Worm (Caenorhabditis elegans) whole organism, mixed stage, embryonic: ENCODE measurements around the gene sdz-31.

Experiments used
- M03D4.4 ChIP-seq: sonication (generic microtip); optimal IDR thresholded peaks from 2 replicates; lab custom pipeline; 2017; ENCODE audit warnings: mild to moderate bottlenecking, missing genetic modification characterization, missing compliant biosample characterization
- bed-3 ChIP-seq: fragments of 200-800 bp; sonication (Bioruptor generic); optimal IDR thresholded peaks from 3 replicates; lab custom pipeline; 2018; ENCODE audit warnings: mild to moderate bottlenecking, missing genetic modification characterization, moderate library complexity, missing compliant biosample characterization
- blmp-1 ChIP-seq: fragments of 150-350 bp; optimal IDR thresholded peaks from 2 replicates; lab custom pipeline; 2014; ENCODE audit warnings: missing biosample characterization, missing genetic modification characterization
- ceh-39 ChIP-seq: fragments of 150-350 bp; optimal IDR thresholded peaks from 2 replicates; lab custom pipeline; 2014; ENCODE audit warnings: missing biosample characterization, missing genetic modification characterization
- ceh-43 ChIP-seq: fragments of 200-800 bp; sonication (Bioruptor generic); optimal IDR thresholded peaks from 2 replicates; lab custom pipeline; 2018; ENCODE audit warnings: mild to moderate bottlenecking, missing genetic modification characterization, moderate library complexity, missing compliant biosample characterization
- ceh-83 ChIP-seq: fragments of 200-800 bp; sonication (Bioruptor generic); optimal IDR thresholded peaks from 2 replicates; lab custom pipeline; 2018; ENCODE audit warnings: mild to moderate bottlenecking, missing genetic modification characterization, missing compliant biosample characterization
- ces-1 ChIP-seq: fragments of 150-350 bp; optimal IDR thresholded peaks from 2 replicates; lab custom pipeline; 2014; ENCODE audit warnings: missing biosample characterization, missing genetic modification reagents, missing genetic modification characterization
- cnd-1 ChIP-seq: fragments of 200-800 bp; sonication (Bioruptor generic); optimal IDR thresholded peaks from 2 replicates; lab custom pipeline; 2018; ENCODE audit warnings: mild to moderate bottlenecking, missing genetic modification characterization, missing compliant biosample characterization
- drap-1 ChIP-seq: fragments of 200-800 bp; sonication (Bioruptor generic); optimal IDR thresholded peaks from 3 replicates; lab custom pipeline; 2018; ENCODE audit warnings: mild to moderate bottlenecking, missing genetic modification characterization, missing compliant biosample characterization
- elt-1 ChIP-seq: sonication (generic microtip); optimal IDR thresholded peaks from 2 replicates; lab custom pipeline; 2017; ENCODE audit warnings: missing genetic modification characterization, mild to moderate bottlenecking, missing compliant biosample characterization, antibody characterized with exemption, moderate library complexity, borderline replicate concordance; ENCODE audit not compliant: insufficient read depth
- elt-3 ChIP-seq: fragments of 150-350 bp; optimal IDR thresholded peaks from 2 replicates; lab custom pipeline; 2014; ENCODE audit warnings: missing biosample characterization, missing genetic modification characterization
- flh-1 ChIP-seq: fragments of 200-800 bp; sonication (Bioruptor generic); optimal IDR thresholded peaks from 2 replicates; lab custom pipeline; 2018; ENCODE audit warnings: mild to moderate bottlenecking, missing genetic modification characterization, moderate library complexity, missing compliant biosample characterization
- hlh-1 ChIP-seq: fragments of 150-350 bp; optimal IDR thresholded peaks from 2 replicates; lab custom pipeline; 2014; ENCODE audit warnings: missing biosample characterization, missing genetic modification reagents, missing genetic modification characterization
- lin-13 ChIP-seq: fragments of 150-350 bp; optimal IDR thresholded peaks from 2 replicates; lab custom pipeline; 2014; ENCODE audit warnings: missing biosample characterization, missing genetic modification characterization
- lin-32 ChIP-seq: fragments of 200-800 bp; sonication (Bioruptor generic); optimal IDR thresholded peaks from 2 replicates; lab custom pipeline; 2018; ENCODE audit warnings: mild to moderate bottlenecking, missing genetic modification characterization, missing compliant biosample characterization
- lsy-2 ChIP-seq: fragments of 150-350 bp; optimal IDR thresholded peaks from 2 replicates; lab custom pipeline; 2014; ENCODE audit warnings: missing biosample characterization, missing genetic modification characterization
- mab-5 ChIP-seq: fragments of 150-350 bp; optimal IDR thresholded peaks from 2 replicates; lab custom pipeline; 2014; ENCODE audit warnings: missing biosample characterization, missing genetic modification characterization
- mep-1 ChIP-seq: fragments of 150-350 bp; optimal IDR thresholded peaks from 2 replicates; lab custom pipeline; 2017; ENCODE audit warnings: missing biosample characterization, missing genetic modification reagents, missing genetic modification characterization, inconsistent platforms
- mls-2 ChIP-seq: sonication (generic microtip); optimal IDR thresholded peaks from 2 replicates; lab custom pipeline; 2016; ENCODE audit warnings: mild to moderate bottlenecking, missing genetic modification characterization, moderate library complexity, missing compliant biosample characterization
- nhr-2 ChIP-seq: fragments of 150-350 bp; optimal IDR thresholded peaks from 2 replicates; lab custom pipeline; 2014; ENCODE audit warnings: missing biosample characterization, missing genetic modification characterization
- nhr-237 ChIP-seq: fragments of 150-350 bp; optimal IDR thresholded peaks from 2 replicates; lab custom pipeline; 2014; ENCODE audit warnings: missing biosample characterization, missing genetic modification characterization
- nhr-28 ChIP-seq: fragments of 150-350 bp; optimal IDR thresholded peaks from 2 replicates; lab custom pipeline; 2014; ENCODE audit warnings: missing biosample characterization, missing genetic modification characterization
- nhr-76 ChIP-seq: sonication (generic microtip); optimal IDR thresholded peaks from 2 replicates; lab custom pipeline; 2017; ENCODE audit warnings: missing biosample characterization, missing genetic modification characterization
- snpc-4 ChIP-seq: fragments of 150-350 bp; optimal IDR thresholded peaks from 2 replicates; lab custom pipeline; 2014; ENCODE audit warnings: missing biosample characterization, missing genetic modification characterization
- sptf-1 ChIP-seq: sonication (generic microtip); optimal IDR thresholded peaks from 2 replicates; lab custom pipeline; 2017; ENCODE audit warnings: mild to moderate bottlenecking, missing genetic modification characterization, moderate library complexity, missing compliant biosample characterization
- tbx-8 ChIP-seq: fragments of 200-800 bp; sonication (Bioruptor generic); optimal IDR thresholded peaks from 2 replicates; lab custom pipeline; 2018; ENCODE audit warnings: mild to moderate bottlenecking, missing genetic modification characterization, moderate library complexity, missing compliant biosample characterization
- unc-120 ChIP-seq: sonication (generic microtip); optimal IDR thresholded peaks from 2 replicates; lab custom pipeline; 2017; ENCODE audit warnings: missing genetic modification characterization, missing compliant biosample characterization; ENCODE audit not compliant: poor library complexity, severe bottlenecking
- unc-39 ChIP-seq: fragments of 150-350 bp; optimal IDR thresholded peaks from 2 replicates; lab custom pipeline; 2014; ENCODE audit warnings: missing biosample characterization, missing genetic modification characterization
- zip-8 ChIP-seq: fragments of 150-350 bp; optimal IDR thresholded peaks from 2 replicates; lab custom pipeline; 2014; ENCODE audit warnings: missing biosample characterization, missing genetic modification characterization
- ztf-11 ChIP-seq: fragments of 150-350 bp; optimal IDR thresholded peaks from 2 replicates; lab custom pipeline; 2014; ENCODE audit warnings: missing biosample characterization, missing genetic modification characterization

Gene sdz-31

ce11 chrV:9899278-9899677 lies 19.3 kb downstream of the sdz-31 start, which contains the start of gene egl-47:
Gene egl-47, plus strand, starts transcription at chrV:9899578.
- TF ChIP-seq unc-120 (tag; lab: Kevin White, UChicago) (no peak), nhr-2 (tag; lab: Kevin White, UChicago) (no peak), mab-5 (tag; lab: Kevin White, UChicago) (no peak), M03D4.4 (tag; lab: Kevin White, UChicago) (no peak)

ce11 chrV:9901119-9901518 lies 21.2 kb downstream of the sdz-31 start:
- TF ChIP-seq lin-32 (GFP tag; lab: Kevin White, UChicago) = no peak
- TF ChIP-seq M03D4.4 (tag; lab: Kevin White, UChicago) = no peak
- TF ChIP-seq drap-1 (GFP tag; lab: Kevin White, UChicago) = no peak
- no peak for TF ChIP-seq sptf-1 (tag; lab: Kevin White, UChicago)
- TF ChIP-seq nhr-237 (tag; lab: Kevin White, UChicago) = no peak
- TF ChIP-seq unc-39 (tag; lab: Kevin White, UChicago) = no peak
- TF ChIP-seq lin-13 (tag; lab: Kevin White, UChicago) = no peak
- TF ChIP-seq lsy-2 (tag; lab: Kevin White, UChicago) = no peak
- no peak for TF ChIP-seq flh-1 (GFP tag; lab: Kevin White, UChicago)
- TF ChIP-seq hlh-1 (tag; lab: Kevin White, UChicago) = no peak
- TF ChIP-seq nhr-28 (tag; lab: Kevin White, UChicago) = no peak
- TF ChIP-seq cnd-1 (tag; lab: Kevin White, UChicago) = no peak
- TF ChIP-seq, all 35 proteins: peak for 0

- TF ChIP-seq tbx-8 (GFP tag; lab: Kevin White, UChicago) (no peak), sptf-1 (tag; lab: Kevin White, UChicago) (no peak), unc-39 (tag; lab: Kevin White, UChicago) (no peak)
Measured at ce11 chrV:9906115-9906514, 26.1 kb downstream of the sdz-31 start, which contains the start of gene fipr-11. Gene fipr-11, minus strand, starts transcription at chrV:9906215.

ce11 chrV:9907205-9907604 lies 27.2 kb downstream of the sdz-31 start:
- TF ChIP-seq ceh-83 (GFP tag; lab: Kevin White, UChicago) (no peak), cnd-1 (tag; lab: Kevin White, UChicago) (no peak), nhr-237 (tag; lab: Kevin White, UChicago) (no peak), ces-1 (GFP tag; lab: Kevin White, UChicago) (no peak), elt-1 (tag; lab: Kevin White, UChicago) (no peak), ceh-39 (tag; lab: Kevin White, UChicago) (no peak), ztf-11 (no peak), mab-5 (tag; lab: Kevin White, UChicago) (no peak), blmp-1 (tag; lab: Kevin White, UChicago) (no peak), nhr-76 (no peak), lin-13 (tag; lab: Kevin White, UChicago) (no peak), mls-2 (no peak), tbx-8 (GFP tag; lab: Kevin White, UChicago) (no peak), nhr-28 (tag; lab: Kevin White, UChicago) (no peak), unc-39 (tag; lab: Kevin White, UChicago) (no peak), zip-8 (tag; lab: Kevin White, UChicago) (no peak), mep-1 (tag; lab: Kevin White, UChicago) (no peak)
- TF ChIP-seq, all 35 proteins: peak for 0

ce11 chrV:9909624-9910023 lies 29.7 kb downstream of the sdz-31 start:
- no peak for TF ChIP-seq drap-1 (GFP tag; lab: Kevin White, UChicago)
- TF ChIP-seq mls-2 = no peak
- no peak for TF ChIP-seq nhr-28 (tag; lab: Kevin White, UChicago)
- TF ChIP-seq snpc-4 (tag; lab: Kevin White, UChicago) = no peak
- no peak for TF ChIP-seq lsy-2 (tag; lab: Kevin White, UChicago)
- TF ChIP-seq bed-3 = no peak
- TF ChIP-seq ztf-11 = no peak
- no peak for TF ChIP-seq unc-120 (tag; lab: Kevin White, UChicago)
- no peak for TF ChIP-seq ceh-43 (GFP tag; lab: Kevin White, UChicago)
- no peak for TF ChIP-seq elt-3 (tag; lab: Kevin White, UChicago)
- no peak for TF ChIP-seq mep-1 (tag; lab: Kevin White, UChicago)
- no peak for TF ChIP-seq sptf-1 (tag; lab: Kevin White, UChicago)
- TF ChIP-seq elt-1 (tag; lab: Kevin White, UChicago) = no peak
- TF ChIP-seq ceh-39 (tag; lab: Kevin White, UChicago) = no peak
- no peak for TF ChIP-seq hlh-1 (tag; lab: Kevin White, UChicago)
- no peak for TF ChIP-seq nhr-237 (tag; lab: Kevin White, UChicago)
- no peak for TF ChIP-seq zip-8 (tag; lab: Kevin White, UChicago)
- TF ChIP-seq ces-1 (GFP tag; lab: Kevin White, UChicago) = no peak
- TF ChIP-seq, all 35 proteins: peak for 0
